Fruit fly (Drosophila melanogaster): ENCODE measurements around the gene CG10068.
A peak's percentile ranks its signal among the peaks of the same experiment; 100 is the strongest.

The CG10068 gene

dm6 chr3R:7157102-7157501 lies 29.3 kb upstream of the CG10068 start:
- TF ChIP-seq achi (GFP tag; optimal IDR thresholded peaks at IDR 0.05) (no peak), fkh (GFP tag; optimal IDR thresholded peaks at IDR 0.05) (no peak), CG11762 (GFP tag; optimal IDR thresholded peaks at IDR 0.05; ENCODE audit: insufficient read depth) (no peak), fd59A (GFP tag; optimal IDR thresholded peaks at IDR 0.05) (no peak), pdm3 (GFP tag; optimal IDR thresholded peaks at IDR 0.05) (no peak), dsx (GFP tag; optimal IDR thresholded peaks at IDR 0.05; ENCODE audit: poor library complexity, severe bottlenecking) (no peak), CG34406 (GFP tag; optimal IDR thresholded peaks at IDR 0.05) (no peak), CG6808 (GFP tag; optimal IDR thresholded peaks at IDR 0.05) (no peak), CG1621 (tag; optimal IDR thresholded peaks at IDR 0.05) (no peak), CG16779 (tag; optimal IDR thresholded peaks at IDR 0.05) (no peak), dac (GFP tag; optimal IDR thresholded peaks at IDR 0.05) (no peak), OdsH (GFP tag; optimal IDR thresholded peaks at IDR 0.05) (no peak), CG6792 (GFP tag; optimal IDR thresholded peaks at IDR 0.05) (no peak), salr (GFP tag; optimal IDR thresholded peaks at IDR 0.05) (no peak), svp (GFP tag) (no peak), CG8119 (GFP tag; IDR thresholded peaks at IDR 0.05) (no peak), CG9139 (GFP tag; optimal IDR thresholded peaks at IDR 0.05) (no peak), Sox14 (GFP tag; optimal IDR thresholded peaks at IDR 0.05) (no peak)

- TF ChIP-seq OdsH (GFP tag; optimal IDR thresholded peaks at IDR 0.05): no peak
- TF ChIP-seq Sox14 (GFP tag; optimal IDR thresholded peaks at IDR 0.05): no peak
- TF ChIP-seq fkh (GFP tag; optimal IDR thresholded peaks at IDR 0.05): no peak
- no peak for TF ChIP-seq CG6854 (GFP tag; optimal IDR thresholded peaks at IDR 0.05)
- no peak for TF ChIP-seq Sox15 (GFP tag; optimal IDR thresholded peaks at IDR 0.05)
- no peak for TF ChIP-seq salr (GFP tag; optimal IDR thresholded peaks at IDR 0.05)
- no peak for TF ChIP-seq CG11294 (GFP tag; IDR thresholded peaks at IDR 0.05)
- TF ChIP-seq CG6792 (GFP tag; optimal IDR thresholded peaks at IDR 0.05): no peak
- TF ChIP-seq net (GFP tag; optimal IDR thresholded peaks at IDR 0.05): no peak
- no peak for TF ChIP-seq CG1621 (tag; optimal IDR thresholded peaks at IDR 0.05)
- TF ChIP-seq Sox102F (GFP tag; optimal IDR thresholded peaks at IDR 0.05): no peak
These were observed 26.9 kb upstream of the CG10068 start, which contains the start of gene MAGE for dm6 chr3R:7154586-7155357. TSS of gene MAGE (minus strand) at chr3R:7155180.

dm6 chr3R:7150544-7151406 lies 22.9 kb upstream of the CG10068 start, which contains the start of the genes gfzf and Sas-4:
TSS of gene gfzf (minus strand) at chr3R:7150968.
TSS of gene Sas-4 (plus strand) at chr3R:7151367.
- TF ChIP-seq CG11902 (GFP tag; optimal IDR thresholded peaks at IDR 0.05): peak; percentile 71
- no peak for TF ChIP-seq fd85E (GFP tag; optimal IDR thresholded peaks at IDR 0.05)
- peak; percentile 35 for TF ChIP-seq CG7368 (GFP tag; optimal IDR thresholded peaks at IDR 0.05)
- TF ChIP-seq svp (GFP tag): no peak
- no peak for TF ChIP-seq Hr38 (GFP tag; optimal IDR thresholded peaks at IDR 0.05)
- peak; percentile 20 for TF ChIP-seq Lpt (GFP tag; optimal IDR thresholded peaks at IDR 0.05)
- TF ChIP-seq CG6792 (GFP tag; optimal IDR thresholded peaks at IDR 0.05): no peak
- peak; percentile 14 for TF ChIP-seq CG11762 (GFP tag; optimal IDR thresholded peaks at IDR 0.05; ENCODE audit: insufficient read depth)
- peak; percentile 73 for TF ChIP-seq CG31627 (GFP tag; optimal IDR thresholded peaks at IDR 0.05)
- TF ChIP-seq fd59A (GFP tag; optimal IDR thresholded peaks at IDR 0.05): peak; percentile 53
- TF ChIP-seq Hr4 (GFP tag; optimal IDR thresholded peaks at IDR 0.05): no peak
- TF ChIP-seq CG6163 (GFP tag; IDR thresholded peaks at IDR 0.05): peak; percentile 75
- TF ChIP-seq Blimp-1 (GFP tag; optimal IDR thresholded peaks at IDR 0.05): peak; percentile 14
- no peak for TF ChIP-seq CG9139 (GFP tag; optimal IDR thresholded peaks at IDR 0.05)
- no peak for TF ChIP-seq Sox102F (GFP tag; optimal IDR thresholded peaks at IDR 0.05)
- no peak for TF ChIP-seq CG6276 (GFP tag; optimal IDR thresholded peaks at IDR 0.05)
- peak; percentile 79 for TF ChIP-seq Sox15 (GFP tag; optimal IDR thresholded peaks at IDR 0.05)
- TF ChIP-seq Ets21C (GFP tag; optimal IDR thresholded peaks at IDR 0.05): no peak
- TF ChIP-seq CG10631 (GFP tag; optimal IDR thresholded peaks at IDR 0.05): peak; percentile 70
- TF ChIP-seq CG8119 (GFP tag; IDR thresholded peaks at IDR 0.05): peak; percentile 54; the same call in 1 of the 3 replicates
- peak; percentile 70 for TF ChIP-seq acj6 (GFP tag; optimal IDR thresholded peaks at IDR 0.05)
- peak; percentile 80 for TF ChIP-seq Eip78C (GFP tag)
- peak; percentile 41 for TF ChIP-seq dac (GFP tag; optimal IDR thresholded peaks at IDR 0.05)
- peak; percentile 68 for TF ChIP-seq Gug (GFP tag; IDR thresholded peaks at IDR 0.05)
- TF ChIP-seq CG6808 (GFP tag; optimal IDR thresholded peaks at IDR 0.05): no peak
- no peak for TF ChIP-seq CG8319 (GFP tag; optimal IDR thresholded peaks at IDR 0.05)
- no peak for TF ChIP-seq CG16779 (tag; optimal IDR thresholded peaks at IDR 0.05)
- TF ChIP-seq CG8632 (GFP tag; optimal IDR thresholded peaks at IDR 0.05): peak; percentile 59
- no peak for TF ChIP-seq Eip93F (GFP tag; optimal IDR thresholded peaks at IDR 0.05)
- no peak for TF ChIP-seq CG4318 (GFP tag; optimal IDR thresholded peaks at IDR 0.05)
- peak in 1 of 2 experiments; percentile 6 for TF ChIP-seq salr (GFP tag; optimal IDR thresholded peaks at IDR 0.05)
- no peak for TF ChIP-seq Met (GFP tag; optimal IDR thresholded peaks at IDR 0.05)
